Worm (Caenorhabditis elegans) whole organism, L1 larva: ENCODE measurements around the gene dmsr-13.

ENCODE experiments used
- ama-1 ChIP-seq: fragments of 150-350 bp; optimal IDR thresholded peaks from 2 replicates; lab custom pipeline; 2014
- ceh-82 ChIP-seq, 3 experiments: fragments of 150-350 bp in 1 of 3; sonication (generic microtip) in 2 of 3; optimal IDR thresholded peaks; 2 replicates each; lab custom pipeline; 2014 to 2017; ENCODE audit warnings: missing biosample characterization in 3 of 3, missing genetic modification characterization in 3 of 3
- lin-13 ChIP-seq: fragments of 150-350 bp; optimal IDR thresholded peaks from 2 replicates; lab custom pipeline; 2014; ENCODE audit warnings: missing biosample characterization, missing genetic modification reagents, missing genetic modification characterization
- unc-62 ChIP-seq: fragments of 150-350 bp; optimal IDR thresholded peaks from 2 replicates; lab custom pipeline; 2014; ENCODE audit warnings: missing biosample characterization, missing genetic modification reagents, missing genetic modification characterization

DNA sequence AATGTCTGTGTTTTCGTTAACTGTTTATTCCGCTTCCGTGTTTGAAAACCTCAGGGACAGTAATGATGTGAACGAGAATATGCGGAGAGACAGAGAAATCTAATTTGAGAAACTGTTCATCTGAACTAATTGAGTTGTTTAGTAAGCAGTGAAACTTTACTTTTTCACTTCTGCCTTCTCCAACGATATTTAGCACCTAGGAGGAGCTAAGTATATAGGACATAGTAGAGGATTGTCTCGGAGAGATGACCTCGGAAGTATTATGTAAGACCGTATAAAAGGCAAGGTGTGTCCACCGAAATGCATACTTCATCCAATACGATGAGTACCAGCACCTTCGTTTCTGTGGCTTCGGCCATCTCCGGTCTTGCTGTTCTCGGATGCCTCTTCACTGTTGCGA is 9.7 kb upstream of the dmsr-13 start, which contains the start of gene col-141:
- no peak for TF ChIP-seq unc-62
- no peak for TF ChIP-seq ama-1
- TF ChIP-seq ceh-82 (tag; optimal IDR thresholded peaks at IDR 0.05; lab: Kevin White, UChicago), result no peak
- no peak for TF ChIP-seq lin-13 (GFP tag; lab: Kevin White, UChicago)
